Fruit fly (Drosophila melanogaster): ENCODE measurements around the gene Jon66Ci.
A peak's percentile ranks its signal among the peaks of the same experiment; 100 is the strongest.

The Jon66Ci gene

DNA sequence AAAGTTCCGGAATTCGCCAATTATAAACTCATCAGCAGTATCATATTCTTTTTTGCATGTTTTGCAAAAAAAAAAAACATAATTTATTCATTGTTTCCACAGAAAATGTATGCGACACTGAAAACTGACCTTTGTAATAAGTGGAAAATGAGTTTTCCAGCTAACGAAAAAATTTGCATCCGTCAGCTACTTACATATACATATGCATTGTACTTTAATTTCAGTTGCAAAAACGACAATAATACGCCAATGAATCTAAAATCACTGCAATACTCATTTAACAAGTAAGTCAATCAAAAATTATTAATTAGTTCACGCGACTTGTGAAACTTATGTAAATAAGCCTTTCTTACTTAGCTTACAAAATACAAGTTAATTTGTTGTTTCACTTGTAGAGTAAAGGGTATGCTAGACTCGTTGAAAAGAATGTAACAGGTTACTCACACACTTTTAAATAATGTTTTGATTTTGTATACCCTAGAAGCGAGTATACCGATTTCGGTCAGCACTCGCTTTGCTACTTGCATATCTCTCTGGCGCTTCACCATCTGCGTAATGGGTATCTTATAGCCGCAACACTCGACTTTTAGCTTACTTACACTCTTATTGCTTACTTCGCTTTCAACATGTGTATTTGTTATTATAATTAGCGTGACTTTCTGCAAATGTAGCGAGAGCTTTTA, 7.6 kb downstream of the Jon66Ci start:
- TF ChIP-seq pan (optimal IDR thresholded peaks at IDR 0.05) (peak; percentile 85), Dll (optimal IDR thresholded peaks at IDR 0.05) (no peak)

DNA sequence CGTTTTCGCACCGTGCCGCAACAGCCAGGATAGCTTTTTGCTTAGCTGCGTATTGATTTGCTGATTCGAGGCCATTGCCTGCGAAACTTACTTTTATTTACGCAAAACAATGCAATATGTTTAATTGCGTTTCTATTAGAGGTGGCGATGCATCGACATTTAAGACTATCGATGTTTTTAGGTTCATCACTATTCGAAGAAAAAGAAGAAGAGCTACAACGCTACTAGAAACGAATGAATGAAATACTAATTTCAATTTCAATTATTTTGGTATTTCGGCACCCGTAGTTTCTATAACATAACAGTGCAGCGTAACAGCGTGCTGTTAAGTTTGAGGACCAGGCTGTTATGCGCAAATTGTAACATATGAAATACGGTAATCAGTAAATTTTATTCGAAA, 13.8 kb downstream of the Jon66Ci start, which contains the start of the genes Tpt, mkg-p and CG13667:
Gene Tpt (minus strand): TSS at position 155 of the 400 bp plus-strand sequence.
Gene mkg-p (minus strand): TSS at position 155 of the 400 bp plus-strand sequence.
Gene CG13667 (plus strand): TSS at position 332 of the 400 bp plus-strand sequence.
- TF ChIP-seq Dll (optimal IDR thresholded peaks at IDR 0.05): no peak
- TF ChIP-seq psq (optimal IDR thresholded peaks at IDR 0.05): no peak
- no peak for TF ChIP-seq pan (optimal IDR thresholded peaks at IDR 0.05)
- no peak for TF ChIP-seq usp (GFP tag; optimal IDR thresholded peaks at IDR 0.05)
- TF ChIP-seq EcR (GFP tag; optimal IDR thresholded peaks at IDR 0.05): no peak
- no peak for TF ChIP-seq CG8478 (optimal IDR thresholded peaks at IDR 0.05)

DNA sequence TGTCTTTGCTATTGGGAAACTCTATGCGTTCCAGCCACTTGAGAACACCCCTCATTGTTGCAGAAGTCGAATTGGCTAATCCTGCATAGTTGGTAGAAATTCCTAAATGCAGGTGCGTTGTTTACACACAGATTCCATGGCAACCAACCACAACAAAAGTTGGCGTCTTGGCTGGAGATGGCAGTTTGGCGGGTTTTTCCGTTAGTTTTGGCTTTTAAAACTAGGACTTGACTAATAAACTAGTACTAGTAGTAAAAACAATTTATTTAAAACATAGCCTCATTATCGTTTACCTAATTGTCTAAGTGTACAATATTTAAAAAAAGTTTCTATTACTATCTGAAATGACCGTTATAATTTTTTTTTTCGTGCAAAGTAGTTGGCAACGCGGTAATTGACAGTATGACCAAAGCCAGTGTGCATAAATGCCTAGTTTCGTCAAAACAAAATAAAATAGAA, 20.1 kb downstream of the Jon66Ci start, which contains the start of gene Exo70:
Gene Exo70 (plus strand): TSS at position 413 of the 459 bp plus-strand sequence.
- TF ChIP-seq psq (optimal IDR thresholded peaks at IDR 0.05): no peak
- no peak for TF ChIP-seq pan (optimal IDR thresholded peaks at IDR 0.05)

DNA sequence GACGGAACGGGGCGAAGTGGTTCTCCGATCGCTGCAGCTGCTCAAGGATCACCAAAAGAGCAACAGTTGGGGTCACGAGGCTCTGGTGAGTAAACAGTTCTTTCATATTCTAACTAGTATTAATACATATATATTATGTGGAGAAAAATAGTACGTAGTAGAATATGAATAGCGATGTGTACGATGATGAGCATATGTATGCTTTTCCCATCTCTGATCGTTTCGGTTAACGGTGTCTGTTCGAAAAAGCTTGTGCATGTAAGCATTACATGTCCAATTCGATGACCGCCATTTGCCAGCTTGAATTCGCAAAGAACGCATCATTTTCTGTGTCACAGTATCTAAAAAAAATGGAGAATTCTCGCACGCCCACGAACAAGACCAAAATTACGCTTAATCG, 21.4 kb downstream of the Jon66Ci start, which contains the start of the genes Oseg1 and mtrm:
Gene Oseg1 (minus strand): TSS at position 101 of the 400 bp plus-strand sequence.
Gene mtrm (plus strand): TSS at position 288 of the 400 bp plus-strand sequence.
- TF ChIP-seq pan (optimal IDR thresholded peaks at IDR 0.05) (no peak), usp (GFP tag; optimal IDR thresholded peaks at IDR 0.05) (no peak), EcR (GFP tag; optimal IDR thresholded peaks at IDR 0.05) (no peak), psq (optimal IDR thresholded peaks at IDR 0.05) (no peak), CG8478 (optimal IDR thresholded peaks at IDR 0.05) (no peak), Dll (optimal IDR thresholded peaks at IDR 0.05) (no peak)

DNA sequence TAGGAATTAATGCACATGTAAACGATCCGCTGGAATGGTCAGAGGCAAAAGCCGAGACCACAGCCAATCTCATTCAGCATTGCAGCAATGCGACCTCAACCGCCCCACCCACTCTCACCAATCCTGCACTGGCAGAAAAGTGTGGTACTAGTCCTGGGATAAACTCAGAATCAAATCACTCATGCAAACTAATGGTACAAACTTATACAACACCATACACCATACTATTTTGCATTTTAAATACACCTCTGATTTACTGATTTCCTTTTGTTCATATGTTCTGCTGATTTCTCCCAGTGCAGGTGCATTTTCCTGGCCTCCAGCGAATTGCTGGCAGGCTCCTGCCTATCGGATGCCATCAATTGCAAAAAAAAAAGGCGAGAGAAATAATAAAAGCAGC, 27.6 kb downstream of the Jon66Ci start:
- no peak for TF ChIP-seq EcR (GFP tag; optimal IDR thresholded peaks at IDR 0.05)
- TF ChIP-seq pan (optimal IDR thresholded peaks at IDR 0.05): no peak
- TF ChIP-seq Dll (optimal IDR thresholded peaks at IDR 0.05): no peak
- no peak for TF ChIP-seq CG8478 (optimal IDR thresholded peaks at IDR 0.05)
- no peak for TF ChIP-seq psq (optimal IDR thresholded peaks at IDR 0.05)
- TF ChIP-seq usp (GFP tag; optimal IDR thresholded peaks at IDR 0.05): no peak

DNA sequence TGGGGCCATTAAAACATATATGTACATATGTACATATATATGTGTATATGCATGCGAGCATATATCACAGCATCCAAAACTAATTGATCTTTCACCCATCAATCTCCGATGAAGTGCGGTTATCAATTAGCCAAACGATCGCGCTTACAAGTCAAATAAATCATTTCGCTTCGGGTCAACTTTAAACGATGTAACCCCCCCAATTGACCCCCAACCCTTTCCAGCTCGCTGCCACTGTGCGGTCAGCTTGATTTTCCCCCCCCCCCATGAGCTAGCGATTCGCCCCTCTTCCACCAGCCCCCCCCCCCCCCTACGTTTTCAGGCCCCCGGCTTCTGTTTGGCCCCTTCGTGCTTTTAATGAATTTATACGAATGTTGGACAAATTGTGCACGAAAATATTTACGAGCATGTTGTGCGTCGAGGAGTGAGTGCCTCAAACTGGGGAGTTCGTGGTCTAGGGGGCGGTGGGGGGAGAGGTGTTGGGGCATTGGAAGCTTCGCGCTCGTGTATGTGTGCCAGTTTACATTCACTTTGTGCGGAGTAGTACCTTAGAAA, 28.4 kb downstream of the Jon66Ci start:
- TF ChIP-seq Dll (optimal IDR thresholded peaks at IDR 0.05): no peak
- no peak for TF ChIP-seq psq (optimal IDR thresholded peaks at IDR 0.05)
- TF ChIP-seq EcR (GFP tag; optimal IDR thresholded peaks at IDR 0.05): no peak
- TF ChIP-seq pan (optimal IDR thresholded peaks at IDR 0.05): no peak
- no peak for TF ChIP-seq CG8478 (optimal IDR thresholded peaks at IDR 0.05)
- no peak for TF ChIP-seq usp (GFP tag; optimal IDR thresholded peaks at IDR 0.05)

DNA sequence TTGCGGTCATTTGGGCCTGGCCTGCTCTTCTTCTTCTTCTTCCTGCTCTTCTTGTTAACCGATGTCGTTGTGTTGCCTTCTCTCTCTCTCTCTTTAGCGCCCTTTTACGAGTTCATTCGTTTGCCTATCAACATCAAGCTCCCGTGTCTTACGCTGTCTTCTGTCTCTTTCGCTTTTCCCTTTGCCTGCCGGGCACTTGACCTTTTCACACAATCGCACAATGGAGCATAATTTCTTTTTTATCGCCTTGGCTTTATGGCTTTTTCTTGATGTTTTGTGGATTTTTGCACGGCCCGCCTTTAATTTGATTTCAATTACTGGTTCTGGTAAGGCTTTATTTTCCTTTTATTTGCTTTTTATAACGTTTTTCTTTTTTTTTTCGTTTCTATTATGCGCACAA, 30.0 kb downstream of the Jon66Ci start:
- no peak for TF ChIP-seq psq (optimal IDR thresholded peaks at IDR 0.05)
- no peak for TF ChIP-seq usp (GFP tag; optimal IDR thresholded peaks at IDR 0.05)
- TF ChIP-seq EcR (GFP tag; optimal IDR thresholded peaks at IDR 0.05): no peak
- no peak for TF ChIP-seq CG8478 (optimal IDR thresholded peaks at IDR 0.05)
- no peak for TF ChIP-seq pan (optimal IDR thresholded peaks at IDR 0.05)
- no peak for TF ChIP-seq Dll (optimal IDR thresholded peaks at IDR 0.05)

DNA sequence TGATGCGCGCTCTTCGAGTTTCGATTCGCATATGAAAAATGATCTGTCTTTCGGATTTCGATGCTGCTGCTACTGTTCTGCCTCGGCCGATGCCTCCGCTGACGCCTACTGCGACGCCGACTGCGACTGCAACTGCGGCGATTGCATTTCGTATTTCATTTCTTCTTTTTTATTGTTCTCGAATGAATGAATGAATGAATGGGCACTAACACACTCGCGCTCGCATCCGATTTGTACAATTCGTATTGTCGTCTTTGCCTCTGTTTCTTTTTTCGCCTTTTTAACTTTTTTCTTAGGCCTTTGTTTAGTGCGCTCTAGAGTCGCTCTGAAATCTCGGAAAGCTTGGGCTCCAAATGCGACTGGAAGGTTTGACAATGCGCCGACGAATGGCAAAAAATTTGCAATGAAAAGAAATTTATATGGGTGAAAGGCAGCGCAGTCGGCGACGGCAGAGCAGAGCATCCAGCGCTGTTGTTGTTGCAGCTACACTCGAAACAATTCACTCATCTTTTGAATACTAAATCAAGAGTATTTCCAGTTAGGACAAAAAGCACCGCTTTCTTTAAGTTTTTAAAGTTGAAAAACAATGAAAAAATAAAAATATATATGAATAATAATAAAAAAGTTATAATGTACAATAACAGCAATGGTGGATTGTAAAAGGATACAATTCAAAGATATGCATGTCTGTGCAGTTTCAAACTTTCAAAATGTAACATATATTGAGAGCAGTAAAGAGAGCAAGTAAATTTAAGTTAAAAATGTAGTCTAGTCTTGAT, 30.7 kb downstream of the Jon66Ci start, which contains the start of gene CG32354:
Gene CG32354 (minus strand): TSS at position 398 of the 779 bp plus-strand sequence.
- TF ChIP-seq pan (optimal IDR thresholded peaks at IDR 0.05) (no peak), psq (optimal IDR thresholded peaks at IDR 0.05) (no peak), CG8478 (optimal IDR thresholded peaks at IDR 0.05) (no peak), usp (GFP tag; optimal IDR thresholded peaks at IDR 0.05) (no peak), EcR (GFP tag; optimal IDR thresholded peaks at IDR 0.05) (no peak), Dll (optimal IDR thresholded peaks at IDR 0.05) (no peak)

DNA sequence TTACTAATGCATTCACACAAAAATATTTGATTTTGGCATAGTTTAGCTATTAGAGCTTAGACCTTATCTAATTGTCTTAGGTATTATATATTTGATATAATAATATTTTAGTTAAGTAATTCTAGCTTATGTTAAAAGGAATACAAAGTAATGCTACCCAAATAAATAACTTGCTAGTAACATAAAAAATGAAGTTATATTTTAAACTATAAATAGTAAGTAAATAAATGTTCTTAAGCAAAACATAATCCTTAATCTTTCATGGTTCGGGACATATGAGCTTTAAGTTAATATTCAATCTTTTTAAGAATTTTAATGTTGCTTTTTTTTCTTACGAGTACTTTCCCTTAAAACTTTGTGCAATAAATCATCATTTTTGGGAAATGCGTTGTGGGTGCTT, 31.8 kb downstream of the Jon66Ci start:
- no peak for TF ChIP-seq CG8478 (optimal IDR thresholded peaks at IDR 0.05)

DNA sequence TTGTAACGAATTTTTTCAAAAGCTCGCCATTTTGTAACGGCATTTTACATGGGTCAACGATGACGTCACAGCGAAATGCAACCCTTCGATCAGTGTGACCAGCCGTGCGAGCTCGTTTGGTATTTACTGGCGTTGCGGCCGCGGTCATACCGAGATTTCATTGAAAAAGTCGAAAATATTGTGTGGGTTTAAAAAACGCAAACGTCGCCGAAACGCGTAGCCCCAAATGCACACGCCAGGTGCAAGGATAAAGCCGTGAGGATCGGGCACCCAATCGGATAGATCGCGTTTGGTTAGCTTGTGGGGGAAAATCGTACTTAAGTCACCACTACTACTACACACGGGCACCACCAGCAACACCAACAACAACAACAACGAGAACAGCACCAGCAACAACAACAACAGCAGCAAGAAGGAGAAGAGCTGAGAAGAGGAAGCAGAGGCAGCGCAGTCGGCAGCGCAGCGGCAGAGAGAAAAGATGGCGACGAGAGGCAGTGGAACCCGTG, 33.5 kb downstream of the Jon66Ci start, which contains the start of gene Cbl:
Gene Cbl (plus strand): TSS at position 124 of the 506 bp plus-strand sequence.
- TF ChIP-seq usp (GFP tag; optimal IDR thresholded peaks at IDR 0.05): no peak
- no peak for TF ChIP-seq Dll (optimal IDR thresholded peaks at IDR 0.05)
- no peak for TF ChIP-seq pan (optimal IDR thresholded peaks at IDR 0.05)
- no peak for TF ChIP-seq EcR (GFP tag; optimal IDR thresholded peaks at IDR 0.05)
- TF ChIP-seq CG8478 (optimal IDR thresholded peaks at IDR 0.05): no peak
- TF ChIP-seq psq (optimal IDR thresholded peaks at IDR 0.05): no peak

DNA sequence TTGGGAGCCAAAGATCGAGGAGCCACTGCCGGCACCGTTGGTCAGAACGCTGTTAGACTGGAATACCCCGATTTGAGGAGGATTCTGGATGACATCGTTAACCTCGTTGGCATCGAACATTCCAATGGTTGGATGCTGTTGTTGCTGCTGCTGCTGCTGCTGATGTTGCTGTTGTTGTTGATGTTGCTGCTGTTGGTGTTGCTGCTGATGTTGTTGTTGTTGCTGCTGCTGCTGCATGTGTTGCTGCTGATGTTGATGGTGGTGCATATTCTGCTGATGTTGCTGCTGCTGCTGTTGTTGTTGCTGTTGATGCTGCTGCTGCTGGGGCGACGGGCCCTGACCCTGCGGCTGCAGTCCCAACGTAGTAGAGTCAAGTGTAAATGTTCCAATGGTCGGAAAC, 46.2 kb downstream of the Jon66Ci start:
- no peak for TF ChIP-seq psq (optimal IDR thresholded peaks at IDR 0.05)

DNA sequence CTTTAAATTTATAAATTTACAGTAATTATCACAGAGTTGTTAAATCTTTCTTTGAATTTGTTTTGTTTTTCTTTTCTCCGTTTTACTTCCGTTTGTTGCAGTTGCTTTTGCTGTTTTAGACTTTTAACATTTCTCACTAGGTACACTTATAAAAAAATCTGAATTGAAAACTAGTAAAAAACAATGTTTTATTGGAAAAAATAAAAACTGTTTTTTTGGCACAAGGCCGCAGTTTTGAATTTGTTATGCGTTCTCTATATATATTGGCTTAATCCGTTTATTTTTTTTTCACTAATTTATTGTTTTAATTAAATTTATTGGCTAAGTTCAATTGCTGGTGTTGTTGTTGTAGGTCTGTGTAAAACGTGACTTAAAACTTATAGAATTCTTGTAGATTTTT, 48.7 kb downstream of the Jon66Ci start:
- no peak for TF ChIP-seq CG8478 (optimal IDR thresholded peaks at IDR 0.05)
- TF ChIP-seq Dll (optimal IDR thresholded peaks at IDR 0.05): no peak
- no peak for TF ChIP-seq EcR (GFP tag; optimal IDR thresholded peaks at IDR 0.05)
- no peak for TF ChIP-seq psq (optimal IDR thresholded peaks at IDR 0.05)
- TF ChIP-seq usp (GFP tag; optimal IDR thresholded peaks at IDR 0.05): no peak
- no peak for TF ChIP-seq pan (optimal IDR thresholded peaks at IDR 0.05)

Data from whole organism.